Fruit fly (Drosophila melanogaster) whole organism, embryonic: Measurements from ENCODE around the gene CG12106.

Source experiments
- Antp ChIP-seq: fragments of 200-800 bp; sonication (Bioruptor generic); optimal IDR thresholded peaks from 3 replicates; lab custom pipeline; 2016; ENCODE audit warnings: missing biosample characterization, missing genetic modification characterization
- CG10462 ChIP-seq: fragments of 200-800 bp; sonication (Bioruptor generic); optimal IDR thresholded peaks from 2 replicates; lab custom pipeline; 2016; ENCODE audit warnings: missing biosample characterization, missing genetic modification characterization
- CG12236 ChIP-seq: fragments of 200-800 bp; sonication (Bioruptor generic); optimal IDR thresholded peaks from 2 replicates; lab custom pipeline; 2016; ENCODE audit warnings: missing biosample characterization, missing genetic modification characterization
- CG14667 ChIP-seq: fragments of 200-800 bp; sonication (Bioruptor generic); IDR thresholded peaks from 2 replicates; pipeline ENCODE4 v1.3.6; 2022; ENCODE audit warnings: missing biosample characterization, missing genetic modification characterization
- CG1529 ChIP-seq: fragments of 200-800 bp; sonication (Bioruptor generic); optimal IDR thresholded peaks from 3 replicates; lab custom pipeline; 2018; ENCODE audit warnings: missing biosample characterization, missing genetic modification characterization
- CG1647 ChIP-seq: fragments of 200-800 bp; sonication (Bioruptor generic); optimal IDR thresholded peaks from 3 replicates; lab custom pipeline; 2016; ENCODE audit warnings: missing biosample characterization, missing genetic modification characterization
- CG16815 ChIP-seq: fragments of 200-800 bp; sonication (Bioruptor generic); optimal IDR thresholded peaks from 3 replicates; lab custom pipeline; 2017; ENCODE audit warnings: missing biosample characterization, mild to moderate bottlenecking, missing genetic modification characterization
- CG18764 ChIP-seq: fragments of 200-800 bp; sonication (Bioruptor generic); optimal IDR thresholded peaks from 3 replicates; lab custom pipeline; 2016; ENCODE audit warnings: missing biosample characterization, missing genetic modification characterization
- CG31388 ChIP-seq: fragments of 200-800 bp; sonication (Bioruptor generic); optimal IDR thresholded peaks from 2 replicates; lab custom pipeline; 2016; ENCODE audit warnings: missing biosample characterization, missing genetic modification characterization
- CG31441 ChIP-seq: fragments of 200-800 bp; sonication (Bioruptor generic); IDR thresholded peaks from 2 replicates; pipeline ENCODE4 v1.3.6; 2022; ENCODE audit warnings: missing biosample characterization, missing genetic modification characterization
- CG3163 ChIP-seq: fragments of 200-800 bp; sonication (Bioruptor generic); optimal IDR thresholded peaks from 3 replicates; lab custom pipeline; 2016; ENCODE audit warnings: missing biosample characterization, missing genetic modification characterization
- CG5245 ChIP-seq: fragments of 200-800 bp; sonication (Bioruptor generic); optimal IDR thresholded peaks from 3 replicates; lab custom pipeline; 2016; ENCODE audit warnings: missing biosample characterization, missing genetic modification characterization
- CG6689 ChIP-seq: fragments of 200-800 bp; sonication (Bioruptor generic); IDR thresholded peaks from 2 replicates; pipeline ENCODE4 v1.3.6; 2022; ENCODE audit warnings: missing biosample characterization, missing genetic modification characterization
- CG7271 ChIP-seq: fragments of 200-800 bp; sonication (Bioruptor generic); optimal IDR thresholded peaks from 2 replicates; lab custom pipeline; 2018; ENCODE audit warnings: missing biosample characterization, mild to moderate bottlenecking, missing genetic modification characterization, moderate library complexity
- CG7786 ChIP-seq: fragments of 200-800 bp; sonication (Bioruptor generic); optimal IDR thresholded peaks from 2 replicates; lab custom pipeline; 2016; ENCODE audit warnings: missing biosample characterization, missing genetic modification characterization
- CG7963 ChIP-seq: fragments of 200-800 bp; sonication (Bioruptor generic); IDR thresholded peaks from 3 replicates; pipeline ENCODE4 v1.3.6; 2022; ENCODE audit warnings: missing biosample characterization, missing genetic modification characterization; ENCODE audit not compliant: partially characterized antibody
- CG7987 ChIP-seq: fragments of 200-800 bp; sonication (Bioruptor generic); optimal IDR thresholded peaks from 2 replicates; lab custom pipeline; 2018; ENCODE audit warnings: missing biosample characterization, mild to moderate bottlenecking, missing genetic modification characterization, moderate library complexity
- CG9215 ChIP-seq: fragments of 200-800 bp; sonication (Bioruptor generic); IDR thresholded peaks from 2 replicates; pipeline ENCODE4 v1.3.6; 2022; ENCODE audit warnings: missing biosample characterization, missing genetic modification characterization
- CG9727 ChIP-seq: fragments of 200-800 bp; sonication (Bioruptor generic); optimal IDR thresholded peaks from 3 replicates; lab custom pipeline; 2017; ENCODE audit warnings: missing biosample characterization, mild to moderate bottlenecking, missing genetic modification characterization
- CTCF ChIP-seq: fragments of 200-800 bp; sonication (Bioruptor generic); optimal IDR thresholded peaks from 2 replicates; lab custom pipeline; 2017; ENCODE audit warnings: missing biosample characterization, mild to moderate bottlenecking, missing genetic modification characterization, moderate library complexity
- D19A ChIP-seq: fragments of 200-800 bp; optimal IDR thresholded peaks from 3 replicates; lab custom pipeline; 2019; ENCODE audit warnings: missing biosample characterization, mild to moderate bottlenecking, missing genetic modification characterization, moderate library complexity
- Dad ChIP-seq: fragments of 200-800 bp; sonication (Bioruptor generic); optimal IDR thresholded peaks from 3 replicates; lab custom pipeline; 2016; ENCODE audit warnings: missing biosample characterization, missing genetic modification characterization
- Dek ChIP-seq: fragments of 200-800 bp; sonication (Bioruptor generic); optimal IDR thresholded peaks from 3 replicates; lab custom pipeline; 2019; ENCODE audit warnings: missing biosample characterization, mild to moderate bottlenecking, missing genetic modification characterization, moderate library complexity
- Dip3 ChIP-seq: fragments of 200-800 bp; sonication (Bioruptor generic); optimal IDR thresholded peaks from 3 replicates; lab custom pipeline; 2016; ENCODE audit warnings: missing biosample characterization, missing genetic modification characterization
- Dll ChIP-seq: fragments of 200-800 bp; sonication (Bioruptor generic); IDR thresholded peaks from 4 replicates; pipeline ENCODE4 v1.3.6; 2022; ENCODE audit warnings: missing biosample characterization, missing genetic modification characterization; ENCODE audit not compliant: partially characterized antibody
- H2.0 ChIP-seq: fragments of 200-800 bp; sonication (Bioruptor generic); IDR thresholded peaks from 2 replicates; pipeline ENCODE4 v1.3.6; 2022; ENCODE audit warnings: missing biosample characterization, missing genetic modification characterization
- HLH3B ChIP-seq: fragments of 200-800 bp; sonication (Bioruptor generic); IDR thresholded peaks from 2 replicates; pipeline ENCODE4 v1.3.6; 2022; ENCODE audit warnings: missing biosample characterization, missing genetic modification characterization
- MTF-1 ChIP-seq: fragments of 200-800 bp; sonication (Bioruptor generic); optimal IDR thresholded peaks from 2 replicates; lab custom pipeline; 2018; ENCODE audit warnings: missing biosample characterization, mild to moderate bottlenecking, missing genetic modification characterization, borderline replicate concordance
- Med ChIP-seq: fragments of 200-800 bp; sonication (Bioruptor generic); peaks from one replicate; lab custom pipeline; 2016; ENCODE audit warnings: missing biosample characterization, missing genetic modification characterization, mild to moderate bottlenecking, inconsistent platforms, moderate library complexity
- Nf-YC ChIP-seq: fragments of 200-800 bp; optimal IDR thresholded peaks from 3 replicates; lab custom pipeline; 2019; ENCODE audit warnings: missing biosample characterization, mild to moderate bottlenecking, missing genetic modification characterization, moderate library complexity
- Sox102F ChIP-seq: fragments of 200-800 bp; sonication (Bioruptor generic); optimal IDR thresholded peaks from 2 replicates; lab custom pipeline; 2018; ENCODE audit warnings: missing biosample characterization, mild to moderate bottlenecking, missing genetic modification characterization, moderate library complexity
- Sry-β ChIP-seq: fragments of 200-800 bp; sonication (Bioruptor generic); optimal IDR thresholded peaks from 2 replicates; lab custom pipeline; 2018; ENCODE audit warnings: missing biosample characterization, mild to moderate bottlenecking, missing genetic modification characterization, moderate library complexity
- al ChIP-seq: fragments of 200-800 bp; sonication (Bioruptor generic); IDR thresholded peaks from 2 replicates; pipeline ENCODE4 v1.3.6; 2022; ENCODE audit warnings: missing biosample characterization, missing genetic modification characterization
- ase ChIP-seq: fragments of 200-800 bp; sonication (Bioruptor generic); IDR thresholded peaks from 3 replicates; pipeline ENCODE4 v1.3.6; 2022; ENCODE audit warnings: missing biosample characterization, missing genetic modification characterization
- bab2 ChIP-seq: fragments of 200-800 bp; sonication (Bioruptor generic); optimal IDR thresholded peaks from 2 replicates; lab custom pipeline; 2016; ENCODE audit warnings: missing biosample characterization, missing genetic modification characterization
- caup ChIP-seq: fragments of 200-800 bp; sonication (Bioruptor generic); optimal IDR thresholded peaks from 3 replicates; lab custom pipeline; 2017; ENCODE audit warnings: missing biosample characterization, mild to moderate bottlenecking, missing genetic modification characterization, moderate library complexity; ENCODE audit not compliant: severe bottlenecking
- crol ChIP-seq: fragments of 200-800 bp; sonication (Bioruptor generic); IDR thresholded peaks from 2 replicates; pipeline ENCODE4 v1.3.6; 2022; ENCODE audit warnings: missing biosample characterization, missing genetic modification characterization
- cwo ChIP-seq: fragments of 200-800 bp; sonication (Bioruptor generic); optimal IDR thresholded peaks from 3 replicates; lab custom pipeline; 2017; ENCODE audit warnings: missing biosample characterization, missing genetic modification characterization, mild to moderate bottlenecking, moderate library complexity, missing genetic modification reagents
- dan ChIP-seq: fragments of 200-800 bp; sonication (Bioruptor generic); IDR thresholded peaks from 2 replicates; pipeline ENCODE4 v1.3.6; 2022; ENCODE audit warnings: missing biosample characterization, missing genetic modification characterization
- dimm ChIP-seq: fragments of 200-800 bp; sonication (Bioruptor generic); IDR thresholded peaks from 2 replicates; pipeline ENCODE4 v1.3.6; 2022; ENCODE audit warnings: missing biosample characterization, missing genetic modification characterization
- esg ChIP-seq: fragments of 200-800 bp; sonication (Bioruptor generic); conservative IDR thresholded peaks from 2 replicates; pipeline ENCODE4 v1.3.6; 2022; ENCODE audit warnings: missing biosample characterization, missing genetic modification characterization
- gcm ChIP-seq: fragments of 200-800 bp; sonication (Bioruptor generic); optimal IDR thresholded peaks from 2 replicates; lab custom pipeline; 2019; ENCODE audit warnings: missing biosample characterization, mild to moderate bottlenecking, missing genetic modification characterization, moderate library complexity
- gem ChIP-seq: fragments of 200-800 bp; sonication (Bioruptor generic); optimal IDR thresholded peaks from 2 replicates; lab custom pipeline; 2019; ENCODE audit warnings: missing biosample characterization, mild to moderate bottlenecking, missing genetic modification characterization, moderate library complexity
- hb ChIP-seq: fragments of 200-800 bp; sonication (Bioruptor generic); IDR thresholded peaks from 3 replicates; pipeline ENCODE4 v1.3.6; 2022; ENCODE audit warnings: missing biosample characterization, missing genetic modification characterization; ENCODE audit not compliant: partially characterized antibody
- hbn ChIP-seq: fragments of 200-800 bp; sonication (Bioruptor generic); IDR thresholded peaks from 2 replicates; pipeline ENCODE4 v1.3.6; 2022; ENCODE audit warnings: missing biosample characterization, missing genetic modification characterization; ENCODE audit not compliant: partially characterized antibody
- lmd ChIP-seq: fragments of 200-800 bp; sonication (Bioruptor generic); IDR thresholded peaks from 2 replicates; pipeline ENCODE4 v1.3.6; 2022; ENCODE audit warnings: missing biosample characterization, missing genetic modification characterization
- luna ChIP-seq: fragments of 200-800 bp; sonication (Bioruptor generic); optimal IDR thresholded peaks from 2 replicates; lab custom pipeline; 2016; ENCODE audit warnings: missing biosample characterization, missing genetic modification characterization
- nerfin-1 ChIP-seq: fragments of 200-800 bp; sonication (Bioruptor generic); optimal IDR thresholded peaks from 3 replicates; lab custom pipeline; 2019; ENCODE audit warnings: missing biosample characterization, mild to moderate bottlenecking, missing genetic modification characterization, moderate library complexity
- rib ChIP-seq: fragments of 200-800 bp; sonication (Bioruptor generic); IDR thresholded peaks from 2 replicates; pipeline ENCODE4 v1.3.6; 2022; ENCODE audit warnings: missing biosample characterization, missing genetic modification characterization
- scrt ChIP-seq: fragments of 200-800 bp; sonication (Bioruptor generic); optimal IDR thresholded peaks from 2 replicates; lab custom pipeline; 2018; ENCODE audit warnings: missing biosample characterization, mild to moderate bottlenecking, missing genetic modification characterization, moderate library complexity
- slou ChIP-seq: fragments of 200-800 bp; sonication (Bioruptor generic); optimal IDR thresholded peaks from 3 replicates; lab custom pipeline; 2016; ENCODE audit warnings: missing biosample characterization, missing genetic modification characterization
- wdn ChIP-seq: fragments of 200-800 bp; sonication (Bioruptor generic); IDR thresholded peaks from 2 replicates; pipeline ENCODE4 v1.3.6; 2022; ENCODE audit warnings: missing biosample characterization, missing genetic modification characterization

The CG12106 gene

DNA sequence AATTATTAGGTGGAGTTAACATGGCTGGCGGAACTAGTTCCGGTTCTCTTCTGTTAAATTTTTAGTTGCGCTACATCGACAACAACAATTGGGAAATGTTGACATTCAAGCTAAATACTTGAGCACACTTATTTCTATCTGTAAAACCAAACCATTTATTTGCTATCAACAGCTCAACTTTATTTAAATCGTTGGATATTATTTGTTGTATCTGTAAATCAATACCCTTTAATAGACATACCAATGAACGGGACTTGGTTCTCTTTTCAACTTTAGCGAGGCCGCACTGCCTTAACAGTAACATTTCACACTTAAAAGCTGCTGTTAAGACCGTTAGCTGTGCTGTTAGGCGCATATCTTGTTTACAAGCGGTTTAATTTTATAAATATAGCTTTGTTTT is at the start of gene CG12106 (continued):
- TF ChIP-seq Dek (no peak), Antp (GFP tag; lab: Kevin White, UChicago) (no peak), rib (GFP tag; lab: Robert Waterston, UW) (no peak), CG7271 (tag; lab: Kevin White, UChicago) (no peak), D19A (tag; lab: Kevin White, UChicago) (no peak), slou (GFP tag; lab: Kevin White, UChicago) (no peak), Dip3 (no peak), CG7987 (GFP tag; lab: Kevin White, UChicago) (no peak), al (GFP tag; lab: Robert Waterston, UW) (peak; percentile 7; the same call in 1 of the 2 replicates), CTCF (no peak), scrt (GFP tag; lab: Kevin White, UChicago) (no peak), CG1529 (no peak), Sry-β (GFP tag; lab: Kevin White, UChicago) (no peak), CG5245 (no peak), CG3163 (no peak), hb (no peak), bab2 (peak; percentile 25), CG31388 (no peak), CG10462 (no peak), CG9215 (GFP tag; lab: Robert Waterston, UW) (no peak; the same call in 1 of the 2 replicates), gcm (no peak), Med (peak; percentile 87), Nf-YC (peak; percentile 42), luna (GFP tag; lab: Kevin White, UChicago) (no peak), CG14667 (no peak), Dad (no peak), CG16815 (GFP tag; lab: Kevin White, UChicago) (no peak), dan (no peak), caup (no peak), esg (GFP tag; lab: Robert Waterston, UW) (peak; percentile 57; the same call in 1 of the 2 replicates), CG1647 (no peak), HLH3B (no peak), CG12236 (GFP tag; lab: Kevin White, UChicago) (no peak), CG7963 (GFP tag; lab: Robert Waterston, UW) (no peak), cwo (GFP tag; lab: Kevin White, UChicago) (peak; percentile 8), hbn (no peak), Sox102F (GFP tag; lab: Kevin White, UChicago) (no peak), wdn (GFP tag; lab: Robert Waterston, UW) (no peak), MTF-1 (GFP tag; lab: Kevin White, UChicago) (no peak), nerfin-1 (tag; lab: Kevin White, UChicago) (peak; percentile 5), CG9727 (GFP tag; lab: Kevin White, UChicago) (peak; percentile 3), CG7786 (no peak), CG31441 (peak; percentile 33; the same call in 1 of the 2 replicates), lmd (GFP tag; lab: Robert Waterston, UW) (no peak), ase (GFP tag; lab: Robert Waterston, UW) (no peak), dimm (no peak), Dll (GFP tag; lab: Robert Waterston, UW) (no peak), H2.0 (GFP tag; lab: Robert Waterston, UW) (no peak; the same call in 1 of the 2 replicates), crol (GFP tag; lab: Robert Waterston, UW) (no peak), gem (peak; percentile 71), CG6689 (GFP tag; lab: Robert Waterston, UW) (peak; percentile 28; the same call in 1 of the 2 replicates), CG18764 (no peak)
